Worm (Caenorhabditis elegans): ENCODE results near the gene C54G10.1.

C54G10.1 gene

DNA sequence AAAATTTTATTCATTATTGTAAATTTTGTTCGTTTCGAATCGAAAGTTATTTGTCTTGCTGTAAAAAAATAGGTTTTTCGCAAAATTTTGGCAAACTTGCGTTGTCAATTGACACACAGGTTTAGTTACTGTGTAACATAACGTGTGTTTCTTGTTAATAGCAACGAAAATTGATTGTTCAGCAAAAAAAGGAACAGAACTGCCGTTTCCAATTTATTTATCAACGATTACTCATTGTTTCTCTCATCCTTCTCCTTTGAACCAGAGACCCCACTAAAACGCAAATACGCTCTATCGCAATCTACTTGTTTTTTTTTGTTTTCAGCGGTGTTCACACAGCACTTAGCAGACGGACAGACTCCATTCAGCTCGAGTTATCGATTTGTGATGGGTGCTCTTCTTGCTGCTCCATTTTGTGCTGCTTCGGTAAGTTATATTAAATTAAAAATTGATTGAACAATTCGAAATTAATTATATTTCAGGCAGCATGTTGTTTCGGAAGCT is 43.2 kb upstream of the C54G10.1 start, which contains the start of gene R11H6.2 (continued):
- TF ChIP-seq hlh-11 (tag; optimal IDR thresholded peaks at IDR 0.05) (peak; percentile 52), D1046.2 (GFP tag; IDR thresholded peaks at IDR 0.05) (no peak), egl-27 (tag; optimal IDR thresholded peaks at IDR 0.05) (no peak), nhr-10 (tag; optimal IDR thresholded peaks at IDR 0.05) (no peak), mxl-3 (GFP tag; optimal IDR thresholded peaks at IDR 0.05) (no peak), hif-1 (tag; optimal IDR thresholded peaks at IDR 0.05) (no peak), mes-2 (tag; optimal IDR thresholded peaks at IDR 0.05; ENCODE audit: poor library complexity, severe bottlenecking) (peak; percentile 71), vab-7 (GFP tag; IDR thresholded peaks at IDR 0.05) (no peak), hlh-30 (tag; optimal IDR thresholded peaks at IDR 0.05; ENCODE audit: insufficient read depth) (peak; percentile 35), mxl-2 (GFP tag; conservative IDR thresholded peaks at IDR 0.05) (no peak), lin-38 (GFP tag; IDR thresholded peaks at IDR 0.05) (peak; percentile 78), snpc-1.2 (GFP tag; IDR thresholded peaks at IDR 0.05) (no peak), tra-1 (GFP tag; IDR thresholded peaks at IDR 0.05) (no peak), Y48G9A.11 (GFP tag; IDR thresholded peaks at IDR 0.05) (no peak), zip-11 (GFP tag; IDR thresholded peaks at IDR 0.05) (no peak), lin-39 (tag; optimal IDR thresholded peaks at IDR 0.05) (no peak), dmd-6 (GFP tag; IDR thresholded peaks at IDR 0.05) (no peak), ceh-28 (tag; optimal IDR thresholded peaks at IDR 0.05) (peak; percentile 29), ceh-44 (GFP tag; IDR thresholded peaks at IDR 0.05) (no peak), nhr-237 (tag; optimal IDR thresholded peaks at IDR 0.05) (no peak)

ce11 chrV:14599972-14600371 is 40.9 kb upstream of the C54G10.1 start, which contains the start of gene glb-22:
Gene glb-22, plus strand, starts transcription at chrV:14600272.
- TF ChIP-seq R02D3.7 (tag; optimal IDR thresholded peaks at IDR 0.05) (no peak), unc-62 (GFP tag; optimal IDR thresholded peaks at IDR 0.05 in 1 of 2) (no peak), unc-62 (tag; optimal IDR thresholded peaks at IDR 0.05) (no peak), nhr-28 (tag; optimal IDR thresholded peaks at IDR 0.05) (no peak), tra-1 (GFP tag; IDR thresholded peaks at IDR 0.05) (no peak), lin-13 (GFP tag; optimal IDR thresholded peaks at IDR 0.05) (no peak), T20F7.1 (GFP tag; optimal IDR thresholded peaks at IDR 0.05) (no peak), nhr-25 (tag; optimal IDR thresholded peaks at IDR 0.05; ENCODE audit: borderline replicate concordance, insufficient read depth) (no peak), hmg-1.1 (GFP tag; IDR thresholded peaks at IDR 0.05) (no peak), nhr-77 (tag; optimal IDR thresholded peaks at IDR 0.05) (no peak), mdl-1 (tag; optimal IDR thresholded peaks at IDR 0.05) (no peak), hif-1 (tag; optimal IDR thresholded peaks at IDR 0.05) (no peak), mxl-3 (GFP tag; optimal IDR thresholded peaks at IDR 0.05) (no peak), nhr-11 (tag; optimal IDR thresholded peaks at IDR 0.05) (no peak), ceh-62 (tag; optimal IDR thresholded peaks at IDR 0.05) (no peak), attf-4 (tag; optimal IDR thresholded peaks at IDR 0.05) (no peak)

DNA sequence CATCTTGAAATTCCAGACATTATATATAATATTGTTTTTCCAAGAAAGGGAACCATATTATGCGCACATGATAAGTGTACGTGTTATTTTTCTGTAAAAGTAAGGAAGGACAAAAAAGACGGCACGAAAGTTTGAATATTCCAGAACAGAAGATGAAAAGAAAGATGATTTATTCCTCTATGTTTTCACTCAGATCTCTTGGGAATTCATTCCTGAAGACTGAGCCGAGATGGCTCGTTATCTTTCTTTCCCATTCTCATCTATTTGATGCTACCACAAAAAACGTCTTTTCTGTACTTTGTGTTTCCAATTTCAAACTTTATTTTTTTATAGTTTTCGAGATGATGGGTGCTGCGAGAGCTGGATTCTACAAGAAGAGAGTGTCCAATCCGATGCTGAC is 37.1 kb upstream of the C54G10.1 start:
- TF ChIP-seq D1046.2 (GFP tag; IDR thresholded peaks at IDR 0.05) (no peak), aly-2 (tag; optimal IDR thresholded peaks at IDR 0.05) (no peak), Y75B8A.6 (GFP tag; IDR thresholded peaks at IDR 0.05) (no peak), ceh-62 (tag; optimal IDR thresholded peaks at IDR 0.05) (no peak), daf-12 (tag; optimal IDR thresholded peaks at IDR 0.05) (no peak), sdz-12 (GFP tag; optimal IDR thresholded peaks at IDR 0.05) (no peak), snpc-1.2 (GFP tag; IDR thresholded peaks at IDR 0.05) (no peak), attf-4 (tag; optimal IDR thresholded peaks at IDR 0.05) (no peak), unc-62 (GFP tag; optimal IDR thresholded peaks at IDR 0.05 in 1 of 2) (no peak), unc-62 (tag; optimal IDR thresholded peaks at IDR 0.05) (no peak), ztf-7 (tag; optimal IDR thresholded peaks at IDR 0.05) (no peak)
